Worm (Caenorhabditis elegans) whole organism, L1 larva: ENCODE results near the gene F10E9.11.

ENCODE experiments used
- C34B4.2 ChIP-seq: sonication (generic microtip); optimal IDR thresholded peaks from 2 replicates; lab custom pipeline; 2017; ENCODE audit warnings: mild to moderate bottlenecking, missing genetic modification characterization, missing compliant biosample characterization
- F16B12.6 ChIP-seq: fragments of 150-350 bp; optimal IDR thresholded peaks from 2 replicates; lab custom pipeline; 2014; ENCODE audit warnings: missing biosample characterization, missing genetic modification characterization
- Y116A8C.19 ChIP-seq: sonication (generic microtip); optimal IDR thresholded peaks from 2 replicates; lab custom pipeline; 2016; ENCODE audit warnings: missing compliant biosample characterization, missing genetic modification characterization, borderline replicate concordance
- alr-1 ChIP-seq: fragments of 200-800 bp; sonication (Bioruptor generic); optimal IDR thresholded peaks from 2 replicates; lab custom pipeline; 2018; ENCODE audit warnings: borderline replicate concordance, mild to moderate bottlenecking, missing genetic modification characterization, missing compliant biosample characterization
- blmp-1 ChIP-seq: fragments of 150-350 bp; optimal IDR thresholded peaks from 2 replicates; lab custom pipeline; 2014; ENCODE audit warnings: missing biosample characterization, missing genetic modification characterization
- ceh-82 ChIP-seq, 3 experiments: fragments of 150-350 bp in 1 of 3; sonication (generic microtip) in 2 of 3; optimal IDR thresholded peaks; 2 replicates each; lab custom pipeline; 2014 to 2017; ENCODE audit warnings: missing biosample characterization in 3 of 3, missing genetic modification characterization in 3 of 3
- ceh-88 ChIP-seq: fragments of 200-800 bp; sonication (Bioruptor generic); IDR thresholded peaks from 2 replicates; pipeline ENCODE4 v1.3.6; 2022; ENCODE audit warnings: missing genetic modification characterization, missing compliant biosample characterization
- ces-1 ChIP-seq: fragments of 150-350 bp; optimal IDR thresholded peaks from 2 replicates; lab custom pipeline; 2014; ENCODE audit warnings: missing biosample characterization, missing genetic modification reagents, missing genetic modification characterization
- dpl-1 ChIP-seq, 3 experiments: fragments of 150-350 bp in 2 of 3; sonication (generic microtip) in 1 of 3; optimal IDR thresholded peaks; 2 replicates each; lab custom pipeline; 2014 to 2017; ENCODE audit warnings: missing biosample characterization in 3 of 3, missing genetic modification characterization in 3 of 3, missing genetic modification reagents in 3 of 3
- dsc-1 ChIP-seq: sonication (generic microtip); optimal IDR thresholded peaks from 2 replicates; lab custom pipeline; 2016; ENCODE audit warnings: mild to moderate bottlenecking, missing genetic modification characterization, missing compliant biosample characterization
- efl-1 ChIP-seq, 4 experiments: fragments of 150-350 bp; optimal IDR thresholded peaks in 3 of 4; peaks in 1 of 4; 1 replicate in 1 of 4; 2 replicates in 3 of 4; lab custom pipeline; 2014; ENCODE audit warnings: missing biosample characterization in 2 of 4, missing genetic modification characterization in 2 of 4, missing genetic modification reagents in 2 of 4
- egl-13 ChIP-seq: sonication (generic microtip); optimal IDR thresholded peaks from 2 replicates; lab custom pipeline; 2016; ENCODE audit warnings: missing genotype, missing genetic modification reagents, missing genetic modification characterization, missing compliant biosample characterization
- elt-2 ChIP-seq: sonication (generic microtip); optimal IDR thresholded peaks from 2 replicates; lab custom pipeline; 2016; ENCODE audit warnings: missing genetic modification characterization, mild to moderate bottlenecking, inconsistent platforms, missing compliant biosample characterization, missing genetic modification reagents
- elt-3 ChIP-seq, 6 experiments: fragments of 150-350 bp in 1 of 6; sonication (generic microtip); optimal IDR thresholded peaks; 2 replicates each; lab custom pipeline; 2017 to 2018; ENCODE audit warnings: missing biosample characterization in 6 of 6, missing genetic modification characterization in 6 of 6, inconsistent platforms in 1 of 6
- ets-5 ChIP-seq: fragments of 200-800 bp; sonication (Bioruptor generic); IDR thresholded peaks from 2 replicates; pipeline ENCODE4 v1.3.6; 2022; ENCODE audit warnings: missing genetic modification characterization, missing compliant biosample characterization
- fkh-10 ChIP-seq: sonication (generic microtip); optimal IDR thresholded peaks from 2 replicates; lab custom pipeline; 2017; ENCODE audit warnings: missing biosample characterization, missing genetic modification reagents, missing genetic modification characterization
- grh-1 ChIP-seq: fragments of 200-800 bp; sonication (Bioruptor generic); IDR thresholded peaks from 2 replicates; pipeline ENCODE4 v1.3.6; 2022; ENCODE audit warnings: missing genetic modification reagents, missing genetic modification characterization, missing compliant biosample characterization
- hlh-17 ChIP-seq: fragments of 200-800 bp; sonication (Bioruptor generic); optimal IDR thresholded peaks from 2 replicates; lab custom pipeline; 2018; ENCODE audit warnings: missing genetic modification characterization, mild to moderate bottlenecking, missing compliant biosample characterization, moderate library complexity, borderline replicate concordance
- hlh-4 ChIP-seq: sonication (generic microtip); optimal IDR thresholded peaks from 2 replicates; lab custom pipeline; 2016; ENCODE audit warnings: mild to moderate bottlenecking, missing genetic modification characterization, missing compliant biosample characterization
- irx-1 ChIP-seq: sonication (generic microtip); optimal IDR thresholded peaks from 2 replicates; lab custom pipeline; 2016; ENCODE audit warnings: missing genetic modification characterization, missing compliant biosample characterization
- isw-1 ChIP-seq: fragments of 200-800 bp; sonication (Bioruptor generic); IDR thresholded peaks from 2 replicates; pipeline ENCODE4 v1.3.6; 2022; ENCODE audit warnings: missing genetic modification characterization, missing compliant biosample characterization
- lin-14 ChIP-seq: fragments of 200-800 bp; sonication (Bioruptor generic); optimal IDR thresholded peaks from 2 replicates; lab custom pipeline; 2018; ENCODE audit warnings: mild to moderate bottlenecking, missing genetic modification characterization, moderate library complexity, missing compliant biosample characterization
- lin-15B ChIP-seq: fragments of 150-350 bp; sonication (generic microtip); optimal IDR thresholded peaks from 3 replicates; lab custom pipeline; 2014; ENCODE audit warnings: missing biosample characterization, missing genetic modification characterization
- lin-35 ChIP-seq, 2 experiments: fragments of 150-350 bp; optimal IDR thresholded peaks; 2 replicates each; lab custom pipeline; 2014; ENCODE audit warnings: missing biosample characterization in 2 of 2, missing genetic modification characterization in 2 of 2, missing genetic modification reagents in 2 of 2
- mab-9 ChIP-seq: fragments of 200-800 bp; sonication (Bioruptor generic); IDR thresholded peaks from 2 replicates; pipeline ENCODE4 v1.3.6; 2022; ENCODE audit warnings: missing genetic modification reagents, missing genetic modification characterization, missing compliant biosample characterization
- mdl-1 ChIP-seq, 2 experiments: fragments of 150-350 bp; optimal IDR thresholded peaks; 2 replicates each; lab custom pipeline; 2014 to 2017; ENCODE audit warnings: missing biosample characterization in 2 of 2, missing genetic modification characterization in 2 of 2, inconsistent platforms in 1 of 2
- mef-2 ChIP-seq: fragments of 150-350 bp; optimal IDR thresholded peaks from 2 replicates; lab custom pipeline; 2014; ENCODE audit warnings: missing biosample characterization, missing genetic modification characterization
- mep-1 ChIP-seq: fragments of 150-350 bp; optimal IDR thresholded peaks from 2 replicates; lab custom pipeline; 2014; ENCODE audit warnings: missing biosample characterization, missing genetic modification characterization
- nhr-11 ChIP-seq: fragments of 150-350 bp; optimal IDR thresholded peaks from 2 replicates; lab custom pipeline; 2014; ENCODE audit warnings: missing biosample characterization, missing genetic modification characterization
- nhr-12 ChIP-seq: sonication (generic microtip); optimal IDR thresholded peaks from 2 replicates; lab custom pipeline; 2017; ENCODE audit warnings: missing biosample characterization, missing genetic modification characterization
- nhr-19 ChIP-seq: fragments of 200-800 bp; sonication (Bioruptor generic); conservative IDR thresholded peaks from 2 replicates; pipeline ENCODE4 v1.3.6; 2022; ENCODE audit warnings: missing genetic modification characterization, missing compliant biosample characterization
- nhr-20 ChIP-seq: sonication (generic microtip); optimal IDR thresholded peaks from 2 replicates; lab custom pipeline; 2016; ENCODE audit warnings: mild to moderate bottlenecking, missing genetic modification characterization, missing compliant biosample characterization
- nhr-28 ChIP-seq: fragments of 150-350 bp; optimal IDR thresholded peaks from 2 replicates; lab custom pipeline; 2014; ENCODE audit warnings: missing biosample characterization, missing genetic modification characterization
- nhr-76 ChIP-seq: sonication (generic microtip); optimal IDR thresholded peaks from 2 replicates; lab custom pipeline; 2017; ENCODE audit warnings: missing biosample characterization, missing genetic modification characterization
- nhr-77 ChIP-seq: fragments of 150-350 bp; optimal IDR thresholded peaks from 2 replicates; lab custom pipeline; 2014; ENCODE audit warnings: missing biosample characterization, missing genetic modification characterization
- nhr-85 ChIP-seq: sonication (generic microtip); peaks from one replicate; lab custom pipeline; 2016; ENCODE audit warnings: missing genetic modification characterization, inconsistent platforms, missing compliant biosample characterization
- pag-3 ChIP-seq: sonication (generic microtip); optimal IDR thresholded peaks from 2 replicates; lab custom pipeline; 2017; ENCODE audit warnings: missing genetic modification characterization, mild to moderate bottlenecking, missing compliant biosample characterization, antibody characterized with exemption, borderline replicate concordance; ENCODE audit not compliant: insufficient read depth
- pqm-1 ChIP-seq: sonication (generic microtip); optimal IDR thresholded peaks from 3 replicates; lab custom pipeline; 2017; ENCODE audit warnings: missing biosample characterization, missing genetic modification characterization
- rnt-1 ChIP-seq: sonication (generic microtip); optimal IDR thresholded peaks from 2 replicates; lab custom pipeline; 2016; ENCODE audit warnings: mild to moderate bottlenecking, missing genetic modification characterization, moderate library complexity, missing compliant biosample characterization
- skn-1 ChIP-seq: fragments of 150-350 bp; optimal IDR thresholded peaks from 2 replicates; lab custom pipeline; 2014; ENCODE audit warnings: missing biosample characterization, missing genetic modification characterization
- snpc-4 ChIP-seq: fragments of 150-350 bp; optimal IDR thresholded peaks from 2 replicates; lab custom pipeline; 2014; ENCODE audit warnings: missing biosample characterization, missing genetic modification characterization
- sox-4 ChIP-seq: sonication (generic microtip); optimal IDR thresholded peaks from 2 replicates; lab custom pipeline; 2016; ENCODE audit warnings: missing genetic modification characterization, missing compliant biosample characterization
- swsn-7 ChIP-seq: sonication (generic microtip); optimal IDR thresholded peaks from 2 replicates; lab custom pipeline; 2016; ENCODE audit warnings: missing genetic modification characterization, missing compliant biosample characterization
- tlp-1 ChIP-seq: fragments of 150-350 bp; optimal IDR thresholded peaks from 2 replicates; lab custom pipeline; 2014; ENCODE audit warnings: missing biosample characterization, missing genetic modification characterization
- unc-130 ChIP-seq: fragments of 150-350 bp; optimal IDR thresholded peaks from 2 replicates; lab custom pipeline; 2017; ENCODE audit warnings: missing biosample characterization, missing genetic modification characterization, inconsistent platforms
- unc-86 ChIP-seq: sonication (generic microtip); optimal IDR thresholded peaks from 2 replicates; lab custom pipeline; 2016; ENCODE audit warnings: missing genetic modification characterization, missing compliant biosample characterization
- unc-98 ChIP-seq: fragments of 200-800 bp; sonication (Bioruptor generic); IDR thresholded peaks from 2 replicates; pipeline ENCODE4 v1.3.6; 2022; ENCODE audit warnings: missing genetic modification characterization, missing compliant biosample characterization
- zip-4 ChIP-seq: fragments of 200-800 bp; sonication (Bioruptor generic); optimal IDR thresholded peaks from 2 replicates; lab custom pipeline; 2018; ENCODE audit warnings: mild to moderate bottlenecking, missing genetic modification characterization, moderate library complexity, missing compliant biosample characterization
- ztf-11 ChIP-seq, 2 experiments: sonication (generic microtip); optimal IDR thresholded peaks; 2 replicates each; lab custom pipeline; 2016 to 2017; ENCODE audit warnings: missing genetic modification characterization in 2 of 2, missing biosample characterization in 1 of 2, missing compliant biosample characterization in 1 of 2
- ztf-4 ChIP-seq: fragments of 150-350 bp; optimal IDR thresholded peaks from 2 replicates; lab custom pipeline; 2014; ENCODE audit warnings: missing biosample characterization, missing genetic modification characterization

Gene F10E9.11

DNA sequence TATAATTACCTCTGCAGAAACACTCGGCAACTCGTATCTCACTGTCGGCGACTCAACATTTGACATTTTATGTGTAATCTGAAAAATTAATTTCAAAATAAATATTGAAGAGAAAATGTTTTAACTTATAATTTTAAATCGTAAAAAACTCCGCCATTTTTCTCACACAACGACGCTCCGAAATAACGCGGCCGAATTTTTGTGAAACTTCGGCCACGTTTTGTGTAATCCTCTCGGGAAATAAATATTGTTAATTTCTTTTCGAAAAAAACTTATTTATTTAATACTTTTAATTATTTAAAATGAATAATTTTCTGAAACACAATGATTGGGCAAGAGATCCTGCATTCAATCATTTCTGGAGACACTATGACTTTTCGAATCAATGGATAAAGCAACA lies 11.7 kb downstream of the F10E9.11 start, which contains the start of the genes F10E9.7 and F10E9.5 (continued):
- peak; percentile 96 for TF ChIP-seq egl-13
- TF ChIP-seq ceh-88 (GFP tag; lab: Robert Waterston, UW) = peak; percentile 91
- no peak for TF ChIP-seq ces-1
- peak in 1 of 2 experiments; percentile 99 for TF ChIP-seq ztf-11 (tag; optimal IDR thresholded peaks at IDR 0.05; lab: Kevin White, UChicago)
- no peak for TF ChIP-seq nhr-76 (tag; lab: Kevin White, UChicago)
- peak; percentile 83 for TF ChIP-seq zip-4 (GFP tag; lab: Kevin White, UChicago)
- peak; percentile 88 for TF ChIP-seq blmp-1 (tag; lab: Kevin White, UChicago)
- peak; percentile 99 for TF ChIP-seq rnt-1 (tag; lab: Kevin White, UChicago)
- TF ChIP-seq sox-4 (tag; lab: Kevin White, UChicago) = peak; percentile 97
- TF ChIP-seq unc-98 (GFP tag; lab: Robert Waterston, UW) = peak; percentile 91
- TF ChIP-seq hlh-17 (GFP tag; lab: Kevin White, UChicago) = no peak
- TF ChIP-seq isw-1 (GFP tag; lab: Robert Waterston, UW) = peak; percentile 87
- peak; percentile 94 for TF ChIP-seq lin-15B (tag; lab: Kevin White, UChicago)
- TF ChIP-seq mef-2 (tag; lab: Kevin White, UChicago) = no peak
- TF ChIP-seq unc-130 = peak; percentile 99
- TF ChIP-seq tlp-1 (tag; lab: Kevin White, UChicago) = no peak
- TF ChIP-seq nhr-11 (tag; lab: Kevin White, UChicago) = no peak
- peak; percentile 95 for TF ChIP-seq nhr-19 (GFP tag; lab: Robert Waterston, UW)
- peak; percentile 67 for TF ChIP-seq ztf-4 (tag; lab: Kevin White, UChicago)
- no peak for TF ChIP-seq C34B4.2
- peak in 1 of 2 experiments; percentile 75 for TF ChIP-seq mdl-1 (tag; optimal IDR thresholded peaks at IDR 0.05; lab: Kevin White, UChicago)
- no peak for TF ChIP-seq nhr-12 (tag; lab: Kevin White, UChicago)
- TF ChIP-seq swsn-7 (tag; lab: Kevin White, UChicago) = peak; percentile 95
- TF ChIP-seq unc-86 (tag; lab: Kevin White, UChicago) = peak; percentile 86
- TF ChIP-seq irx-1 (tag; lab: Kevin White, UChicago) = peak; percentile 98
- no peak for TF ChIP-seq ets-5 (GFP tag; lab: Robert Waterston, UW)
- TF ChIP-seq lin-35 (GFP tag; optimal IDR thresholded peaks at IDR 0.05; lab: Kevin White, UChicago) = peak; percentile 90 to 93
- peak; percentile 91 for TF ChIP-seq skn-1
- TF ChIP-seq nhr-20 (tag; lab: Kevin White, UChicago) = peak; percentile 97
- TF ChIP-seq nhr-28 (tag; lab: Kevin White, UChicago) = no peak
- TF ChIP-seq dpl-1 (GFP tag; optimal IDR thresholded peaks at IDR 0.05; lab: Kevin White, UChicago) = peak; percentile 84 to 93 (median 89)
- peak; percentile 86 to 92 (median 87) for TF ChIP-seq ceh-82 (tag; optimal IDR thresholded peaks at IDR 0.05; lab: Kevin White, UChicago)
- TF ChIP-seq elt-3 (tag; optimal IDR thresholded peaks at IDR 0.05; lab: Kevin White, UChicago) = peak in 3 of 6 experiments; percentile 24 to 85 (median 26)
- peak; percentile 75 for TF ChIP-seq snpc-4 (tag; lab: Kevin White, UChicago)
- peak; percentile 85 for TF ChIP-seq hlh-4 (tag; lab: Kevin White, UChicago)
- TF ChIP-seq pqm-1 = no peak
- TF ChIP-seq mep-1 = peak; percentile 99
- TF ChIP-seq fkh-10 (GFP tag; lab: Kevin White, UChicago) = no peak
- peak; percentile 97 for TF ChIP-seq dsc-1
- no peak; the same call in 1 of the 2 replicates for TF ChIP-seq grh-1 (GFP tag; lab: Robert Waterston, UW)
- TF ChIP-seq nhr-77 (tag; lab: Kevin White, UChicago) = no peak
- peak; percentile 97 for TF ChIP-seq lin-14 (GFP tag; lab: Kevin White, UChicago)

DNA sequence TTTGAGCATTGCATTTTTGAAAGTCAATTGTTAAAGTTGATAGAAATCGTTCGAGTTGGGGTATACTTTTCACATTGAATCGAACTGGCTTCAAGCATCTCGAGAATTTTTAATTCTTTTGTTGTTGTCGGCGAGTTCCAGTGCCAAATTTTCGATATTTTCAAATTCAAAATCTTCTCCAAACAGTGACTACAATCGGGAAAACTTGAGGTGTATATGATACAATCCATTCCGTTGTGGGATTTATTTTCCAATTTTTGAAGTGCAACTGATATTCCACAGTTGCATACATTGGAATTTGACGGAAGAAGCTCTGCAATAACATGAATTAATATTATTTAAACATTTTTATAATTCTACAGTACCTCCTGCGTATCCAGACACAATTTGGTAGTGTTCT lies 13.2 kb downstream of the F10E9.11 start:
- TF ChIP-seq mef-2 (tag; lab: Kevin White, UChicago) = no peak
- TF ChIP-seq nhr-20 (tag; lab: Kevin White, UChicago) = no peak
- no peak for TF ChIP-seq hlh-4 (tag; lab: Kevin White, UChicago)
- TF ChIP-seq nhr-85 = no peak
- TF ChIP-seq fkh-10 (GFP tag; lab: Kevin White, UChicago) = no peak
- TF ChIP-seq alr-1 (tag; lab: Kevin White, UChicago) = no peak
- no peak for TF ChIP-seq efl-1 (optimal IDR thresholded peaks at IDR 0.05; lab: Kevin White, UChicago)
- TF ChIP-seq efl-1 (GFP tag; optimal IDR thresholded peaks at IDR 0.05 in 1 of 2; lab: Kevin White, UChicago) = no peak
- no peak for TF ChIP-seq F16B12.6 (tag; lab: Kevin White, UChicago)
- TF ChIP-seq dpl-1 (GFP tag; optimal IDR thresholded peaks at IDR 0.05; lab: Kevin White, UChicago) = no peak
- no peak for TF ChIP-seq ztf-4 (tag; lab: Kevin White, UChicago)
- TF ChIP-seq irx-1 (tag; lab: Kevin White, UChicago) = no peak
- TF ChIP-seq pag-3 (tag; lab: Kevin White, UChicago) = no peak
- no peak for TF ChIP-seq elt-2
- no peak for TF ChIP-seq Y116A8C.19 (tag; lab: Kevin White, UChicago)
- TF ChIP-seq pqm-1 = no peak
- TF ChIP-seq mab-9 (GFP tag; lab: Robert Waterston, UW) = no peak
